Worm (Caenorhabditis elegans) whole organism, young adult: ENCODE data around the gene C47A4.5.

Experiments used
- B0019.2 ChIP-seq: fragments of 200-800 bp; sonication (Bioruptor generic); conservative IDR thresholded peaks from 2 replicates; pipeline ENCODE4 v1.3.6; 2022; ENCODE audit warnings: missing genetic modification reagents, missing genetic modification characterization, missing compliant biosample characterization
- D2030.7 ChIP-seq: fragments of 200-800 bp; sonication (Bioruptor generic); IDR thresholded peaks from 2 replicates; pipeline ENCODE4 v1.3.6; 2022; ENCODE audit warnings: missing genetic modification reagents, missing genetic modification characterization, missing compliant biosample characterization
- F10E7.11 ChIP-seq: sonication (generic microtip); optimal IDR thresholded peaks from 2 replicates; lab custom pipeline; 2017; ENCODE audit warnings: mild to moderate bottlenecking, missing genetic modification characterization, moderate library complexity, missing compliant biosample characterization
- F22D6.2 ChIP-seq: sonication (generic microtip); optimal IDR thresholded peaks from 2 replicates; lab custom pipeline; 2016; ENCODE audit warnings: mild to moderate bottlenecking, missing genetic modification characterization, missing compliant biosample characterization
- F33H1.4 ChIP-seq: fragments of 200-800 bp; sonication (Bioruptor generic); IDR thresholded peaks from 2 replicates; pipeline ENCODE4 v1.3.6; 2022; ENCODE audit warnings: missing genetic modification reagents, missing genetic modification characterization, missing compliant biosample characterization
- K12H6.12 ChIP-seq: fragments of 200-800 bp; sonication (Bioruptor generic); optimal IDR thresholded peaks from 2 replicates; lab custom pipeline; 2018; ENCODE audit warnings: mild to moderate bottlenecking, missing genetic modification characterization, missing compliant biosample characterization
- Y95B8A.8 ChIP-seq: fragments of 200-800 bp; sonication (Bioruptor generic); IDR thresholded peaks from 2 replicates; pipeline ENCODE4 v1.3.6; 2022; ENCODE audit warnings: missing genetic modification reagents, missing genetic modification characterization, missing compliant biosample characterization
- ZK185.1 ChIP-seq: sonication (generic microtip); optimal IDR thresholded peaks from 2 replicates; lab custom pipeline; 2016; ENCODE audit warnings: mild to moderate bottlenecking, missing genetic modification characterization, missing compliant biosample characterization; ENCODE audit not compliant: poor library complexity, severe bottlenecking
- ama-1 ChIP-seq, 3 experiments: fragments of 150-350 bp in 1 of 3; sonication (generic microtip) in 2 of 3; optimal IDR thresholded peaks; 2 replicates each; lab custom pipeline; 2014 to 2018; ENCODE audit warnings: missing biosample characterization in 2 of 3, missing genetic modification characterization in 2 of 3, missing genetic modification reagents in 2 of 3
- atf-7 ChIP-seq: sonication (generic microtip); optimal IDR thresholded peaks from 2 replicates; lab custom pipeline; 2017; ENCODE audit warnings: mild to moderate bottlenecking, missing genetic modification characterization, missing compliant biosample characterization
- athp-1 ChIP-seq: sonication (generic microtip); optimal IDR thresholded peaks from 2 replicates; lab custom pipeline; 2017; ENCODE audit warnings: mild to moderate bottlenecking, missing genetic modification characterization, missing compliant biosample characterization
- attf-3 ChIP-seq: fragments of 200-800 bp; sonication (Bioruptor generic); conservative IDR thresholded peaks from 2 replicates; pipeline ENCODE4 v1.3.6; 2022; ENCODE audit warnings: missing genetic modification reagents, missing genetic modification characterization, missing compliant biosample characterization
- attf-5 ChIP-seq: fragments of 200-800 bp; sonication (Bioruptor generic); optimal IDR thresholded peaks from 2 replicates; lab custom pipeline; 2018; ENCODE audit warnings: mild to moderate bottlenecking, missing genetic modification characterization, missing compliant biosample characterization
- attf-6 ChIP-seq: fragments of 200-800 bp; sonication (Bioruptor generic); IDR thresholded peaks from 2 replicates; pipeline ENCODE4 v1.3.6; 2022; ENCODE audit warnings: missing genetic modification reagents, missing genetic modification characterization, missing compliant biosample characterization
- cebp-1 ChIP-seq, 2 experiments: fragments of 200-800 bp in 1 of 2; sonication (Bioruptor generic) in 1 of 2; sonication (generic microtip) in 1 of 2; IDR thresholded peaks in 1 of 2; optimal IDR thresholded peaks in 1 of 2; 2 replicates each; pipeline versions ENCODE4 v1.3.6 to Lab custom; 2017 to 2022; ENCODE audit warnings: missing compliant biosample characterization in 2 of 2, missing genetic modification characterization in 2 of 2, mild to moderate bottlenecking in 1 of 2, missing genetic modification reagents in 1 of 2, moderate library complexity in 1 of 2
- cebp-2 ChIP-seq: fragments of 200-800 bp; sonication (Bioruptor generic); IDR thresholded peaks from 2 replicates; pipeline ENCODE4 v1.3.6; 2022; ENCODE audit warnings: missing genetic modification characterization, missing compliant biosample characterization
- ceh-27 ChIP-seq: fragments of 200-800 bp; sonication (Bioruptor generic); optimal IDR thresholded peaks from 2 replicates; lab custom pipeline; 2018; ENCODE audit warnings: mild to moderate bottlenecking, missing genetic modification characterization, moderate library complexity, missing compliant biosample characterization
- ceh-91 ChIP-seq: fragments of 200-800 bp; sonication (Bioruptor generic); IDR thresholded peaks from 2 replicates; pipeline ENCODE4 v1.3.6; 2022; ENCODE audit warnings: missing genetic modification reagents, missing genetic modification characterization, missing compliant biosample characterization
- dpl-1 ChIP-seq: fragments of 150-350 bp; optimal IDR thresholded peaks from 2 replicates; lab custom pipeline; 2014; ENCODE audit warnings: missing biosample characterization, missing genetic modification reagents, missing genetic modification characterization
- him-1 ChIP-seq: sonication (generic microtip); optimal IDR thresholded peaks from 2 replicates; lab custom pipeline; 2016; ENCODE audit warnings: missing genotype, missing genetic modification reagents, missing genetic modification characterization, missing compliant biosample characterization
- hlh-26 ChIP-seq: fragments of 200-800 bp; sonication (Bioruptor generic); conservative IDR thresholded peaks from 2 replicates; pipeline ENCODE4 v1.3.6; 2022; ENCODE audit warnings: missing genetic modification reagents, missing genetic modification characterization, missing compliant biosample characterization
- let-526 ChIP-seq: fragments of 200-800 bp; sonication (Bioruptor generic); IDR thresholded peaks from 2 replicates; pipeline ENCODE4 v1.3.6; 2022; ENCODE audit warnings: missing genetic modification reagents, missing genetic modification characterization, missing compliant biosample characterization
- lin-54 ChIP-seq: fragments of 200-800 bp; sonication (Bioruptor generic); optimal IDR thresholded peaks from 2 replicates; lab custom pipeline; 2018; ENCODE audit warnings: mild to moderate bottlenecking, missing genetic modification characterization, missing compliant biosample characterization
- lsl-1 ChIP-seq: fragments of 200-800 bp; sonication (Bioruptor generic); optimal IDR thresholded peaks from 2 replicates; lab custom pipeline; 2018; ENCODE audit warnings: mild to moderate bottlenecking, missing genetic modification characterization, moderate library complexity, missing compliant biosample characterization
- lsy-27 ChIP-seq: sonication (generic microtip); optimal IDR thresholded peaks from 2 replicates; lab custom pipeline; 2017; ENCODE audit warnings: missing genetic modification characterization, mild to moderate bottlenecking, missing compliant biosample characterization, antibody characterized with exemption, missing genotype, borderline replicate concordance; ENCODE audit not compliant: insufficient read depth
- madf-3 ChIP-seq: fragments of 200-800 bp; sonication (Bioruptor generic); IDR thresholded peaks from 2 replicates; pipeline ENCODE4 v1.3.6; 2022; ENCODE audit warnings: missing genetic modification reagents, missing genetic modification characterization, missing compliant biosample characterization
- madf-6 ChIP-seq: fragments of 200-800 bp; sonication (Bioruptor generic); IDR thresholded peaks from 2 replicates; pipeline ENCODE4 v1.3.6; 2022; ENCODE audit warnings: missing genetic modification reagents, missing genetic modification characterization, missing compliant biosample characterization
- madf-8 ChIP-seq: fragments of 200-800 bp; sonication (Bioruptor generic); conservative IDR thresholded peaks from 2 replicates; pipeline ENCODE4 v1.3.6; 2022; ENCODE audit warnings: missing genetic modification reagents, missing genetic modification characterization, missing compliant biosample characterization
- mxl-1 ChIP-seq: sonication (generic microtip); optimal IDR thresholded peaks from 2 replicates; lab custom pipeline; 2016; ENCODE audit warnings: missing genetic modification characterization, missing compliant biosample characterization
- nhr-80 ChIP-seq: sonication (generic microtip); optimal IDR thresholded peaks from 2 replicates; lab custom pipeline; 2016; ENCODE audit warnings: missing genetic modification characterization, missing compliant biosample characterization
- nhr-90 ChIP-seq: sonication (generic microtip); optimal IDR thresholded peaks from 2 replicates; lab custom pipeline; 2016; ENCODE audit warnings: missing genotype, mild to moderate bottlenecking, missing genetic modification characterization, missing compliant biosample characterization
- rcor-1 ChIP-seq: fragments of 200-800 bp; sonication (Bioruptor generic); IDR thresholded peaks from 2 replicates; pipeline ENCODE4 v1.3.6; 2022; ENCODE audit warnings: missing genetic modification reagents, missing genetic modification characterization, missing compliant biosample characterization
- snpc-1.3 ChIP-seq: sonication (generic microtip); optimal IDR thresholded peaks from 2 replicates; lab custom pipeline; 2017; ENCODE audit warnings: missing genetic modification characterization, mild to moderate bottlenecking, missing compliant biosample characterization, antibody characterized with exemption, moderate library complexity, missing genotype, missing genetic modification reagents; ENCODE audit not compliant: insufficient read depth
- snpc-3.4 ChIP-seq: sonication (generic microtip); optimal IDR thresholded peaks from 2 replicates; lab custom pipeline; 2017; ENCODE audit warnings: missing genetic modification characterization, mild to moderate bottlenecking, missing compliant biosample characterization, antibody characterized with exemption, moderate library complexity, missing genotype, missing genetic modification reagents
- snpc-4 ChIP-seq, 5 experiments: fragments of 150-350 bp in 1 of 5; sonication (generic microtip) in 4 of 5; optimal IDR thresholded peaks; 2 replicates each; lab custom pipeline; 2014 to 2018; ENCODE audit warnings: missing genetic modification characterization in 5 of 5, missing biosample characterization in 3 of 5, antibody characterized with exemption in 2 of 5, mild to moderate bottlenecking in 2 of 5, missing compliant biosample characterization in 2 of 5, missing genotype in 2 of 5, moderate library complexity in 2 of 5, missing genetic modification reagents in 1 of 5
- tbp1 ChIP-seq: fragments of 200-800 bp; sonication (Bioruptor generic); optimal IDR thresholded peaks from 2 replicates; lab custom pipeline; 2018; ENCODE audit warnings: mild to moderate bottlenecking, missing genetic modification characterization, missing compliant biosample characterization
- xnd-1 ChIP-seq: sonication (generic microtip); optimal IDR thresholded peaks from 2 replicates; lab custom pipeline; 2016; ENCODE audit warnings: missing genotype, missing genetic modification reagents, missing genetic modification characterization, missing compliant biosample characterization
- ztf-18 ChIP-seq: sonication (generic microtip); optimal IDR thresholded peaks from 2 replicates; lab custom pipeline; 2016; ENCODE audit warnings: missing genotype, mild to moderate bottlenecking, missing genetic modification characterization, missing compliant biosample characterization

The C47A4.5 gene

DNA sequence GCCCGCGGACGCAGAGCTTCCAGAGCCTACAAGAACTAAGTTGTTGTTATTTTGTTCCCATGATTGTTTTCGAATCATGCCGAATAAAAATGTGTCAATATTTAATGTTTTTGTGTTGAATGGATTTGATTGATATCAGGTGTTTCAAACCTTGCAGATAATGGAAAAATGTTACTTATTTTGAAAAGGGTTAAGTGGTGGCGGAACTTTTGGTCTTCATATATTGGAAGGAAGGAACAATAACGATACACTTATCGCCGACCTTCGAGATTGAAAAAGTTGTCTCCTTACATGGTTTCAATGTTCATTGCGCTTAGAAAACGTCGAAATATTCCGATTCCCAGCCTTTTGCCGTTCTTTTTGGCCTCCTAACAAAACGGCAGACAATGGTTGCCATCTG, 33.2 kb downstream of the C47A4.5 start, which contains the start of gene gly-10 (continued):
- TF ChIP-seq let-526 (GFP tag; lab: Robert Waterston, UW) (no peak), cebp-1 (GFP tag; IDR thresholded peaks at IDR 0.05; lab: Robert Waterston, UW) (no peak), cebp-1 (tag; optimal IDR thresholded peaks at IDR 0.05; lab: Kevin White, UChicago) (no peak), cebp-2 (GFP tag; lab: Robert Waterston, UW) (peak; percentile 36; the same call in 1 of the 2 replicates), K12H6.12 (tag; lab: Kevin White, UChicago) (no peak), snpc-3.4 (tag; lab: Kevin White, UChicago) (no peak), mxl-1 (tag; lab: Kevin White, UChicago) (no peak), attf-3 (GFP tag; lab: Robert Waterston, UW) (no peak), madf-3 (GFP tag; lab: Robert Waterston, UW) (no peak), him-1 (tag; lab: Kevin White, UChicago) (no peak), lin-54 (peak; percentile 27), nhr-90 (tag; lab: Kevin White, UChicago) (no peak), madf-6 (GFP tag; lab: Robert Waterston, UW) (peak; percentile 50), lsy-27 (no peak)
- TF ChIP-seq, all 124 proteins: peak for 7

DNA sequence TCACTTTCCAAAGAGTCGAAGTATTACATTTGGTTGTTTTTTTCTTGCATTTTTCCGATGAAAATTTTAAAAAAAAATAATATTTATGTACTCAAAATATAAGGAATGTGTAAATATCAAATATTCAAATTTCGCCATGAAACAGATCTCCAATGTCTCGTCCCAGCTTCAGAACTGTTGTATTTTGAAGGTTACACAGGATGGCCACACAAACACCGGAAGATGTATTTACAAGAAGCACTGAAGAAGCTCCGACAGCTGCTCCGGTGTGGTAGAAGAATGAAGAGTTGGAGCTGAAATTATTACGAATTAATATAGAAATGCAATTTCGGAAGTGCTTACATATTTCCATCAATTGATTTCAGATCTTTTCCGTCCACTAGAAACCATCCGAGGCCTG, 36.8 kb downstream of the C47A4.5 start:
- TF ChIP-seq athp-1 (peak; percentile 26), F33H1.4 (GFP tag; lab: Robert Waterston, UW) (0 out of 2 replicates have a peak, but pooled peaks have one; percentile 6), attf-6 (GFP tag; lab: Robert Waterston, UW) (peak; percentile 74; the same call in 1 of the 2 replicates), ama-1 (optimal IDR thresholded peaks at IDR 0.05; lab: Kevin White, UChicago) (no peak), ama-1 (GFP tag; optimal IDR thresholded peaks at IDR 0.05; lab: Kevin White, UChicago) (peak in 1 of 2 experiments; percentile 19), hlh-26 (GFP tag; lab: Robert Waterston, UW) (no peak), him-1 (tag; lab: Kevin White, UChicago) (peak; percentile 22), snpc-4 (GFP tag; optimal IDR thresholded peaks at IDR 0.05; lab: Kevin White, UChicago) (no peak), snpc-4 (tag; optimal IDR thresholded peaks at IDR 0.05; lab: Kevin White, UChicago) (peak in 1 of 4 experiments; percentile 73), ZK185.1 (tag; lab: Kevin White, UChicago) (no peak), ztf-18 (tag; lab: Kevin White, UChicago) (peak; percentile 20)
- TF ChIP-seq, all 124 proteins: peak for 7

DNA sequence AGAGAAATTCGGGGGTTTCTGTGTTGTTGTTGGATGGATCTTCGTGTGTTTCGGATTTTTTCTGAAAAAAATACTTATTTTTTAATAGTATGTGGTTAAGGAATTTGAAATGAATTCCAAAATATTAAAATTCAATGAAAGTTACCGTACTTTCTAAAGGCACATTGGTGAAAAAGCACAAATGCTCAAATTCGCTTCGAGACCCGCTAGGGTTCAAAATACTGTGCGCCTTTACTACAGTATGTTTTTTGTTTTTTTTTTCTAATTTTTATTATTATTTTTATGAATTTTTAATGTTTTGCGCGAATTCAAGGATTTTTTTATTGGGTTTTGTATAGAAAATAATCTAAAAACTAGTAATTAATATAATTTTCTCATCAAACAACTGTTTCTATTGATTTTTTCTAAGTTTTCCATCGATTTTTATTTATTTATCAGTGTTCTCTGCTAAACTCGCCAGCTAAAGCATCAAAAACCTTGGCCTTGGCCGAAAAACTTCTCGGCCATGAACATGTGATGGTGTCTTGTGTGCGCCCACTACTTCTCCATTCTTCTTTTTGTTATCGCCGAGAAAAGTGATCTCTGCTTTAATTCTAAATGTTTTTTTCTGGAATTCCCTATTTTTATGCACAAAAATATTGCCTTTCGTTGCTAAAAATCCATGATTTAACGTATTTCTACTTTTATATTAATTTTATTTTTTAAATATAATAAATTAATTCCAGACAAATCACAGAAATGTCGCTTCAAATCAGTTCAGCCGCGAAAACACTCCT, 37.9 kb downstream of the C47A4.5 start, which contains the start of gene iscu-1:
Gene iscu-1, plus strand, starts transcription at position 726 of the 776 bp plus-strand sequence.
- peak; percentile 58 for TF ChIP-seq snpc-3.4 (tag; lab: Kevin White, UChicago)
- TF ChIP-seq ceh-27 (GFP tag; lab: Kevin White, UChicago), result peak; percentile 38
- TF ChIP-seq ztf-18 (tag; lab: Kevin White, UChicago), result peak; percentile 43
- TF ChIP-seq ceh-91, result peak; percentile 21; the same call in 1 of the 2 replicates
- TF ChIP-seq snpc-1.3 (tag; lab: Kevin White, UChicago), result peak; percentile 47
- peak; percentile 92 for TF ChIP-seq madf-6 (GFP tag; lab: Robert Waterston, UW)
- TF ChIP-seq snpc-4 (GFP tag; optimal IDR thresholded peaks at IDR 0.05; lab: Kevin White, UChicago), result peak; percentile 76
- TF ChIP-seq snpc-4 (tag; optimal IDR thresholded peaks at IDR 0.05; lab: Kevin White, UChicago), result peak in 3 of 4 experiments; percentile 86 to 91 (median 89)
- peak; percentile 73 for TF ChIP-seq madf-8 (GFP tag; lab: Robert Waterston, UW)
- 0 out of 2 replicates have a peak, but pooled peaks have one; percentile 28 for TF ChIP-seq Y95B8A.8
- TF ChIP-seq lin-54, result no peak
- TF ChIP-seq atf-7 (tag; lab: Kevin White, UChicago), result no peak
- peak; percentile 7 for TF ChIP-seq dpl-1 (GFP tag; lab: Kevin White, UChicago)
- TF ChIP-seq tbp1 (GFP tag; lab: Kevin White, UChicago), result peak; percentile 51
- peak; percentile 47 for TF ChIP-seq nhr-80 (tag; lab: Kevin White, UChicago)
- TF ChIP-seq F10E7.11 (tag; lab: Kevin White, UChicago), result no peak
- TF ChIP-seq lsl-1 (GFP tag; lab: Kevin White, UChicago), result peak; percentile 91
- peak; percentile 47 for TF ChIP-seq attf-5 (GFP tag; lab: Kevin White, UChicago)
- peak; percentile 93 for TF ChIP-seq F33H1.4 (GFP tag; lab: Robert Waterston, UW)
- peak; percentile 81 for TF ChIP-seq xnd-1 (tag; lab: Kevin White, UChicago)
- TF ChIP-seq F22D6.2 (tag; lab: Kevin White, UChicago), result no peak
- no peak for TF ChIP-seq B0019.2 (GFP tag; lab: Robert Waterston, UW)
- peak; percentile 42; the same call in 1 of the 2 replicates for TF ChIP-seq D2030.7
- peak; percentile 91 for TF ChIP-seq attf-6 (GFP tag; lab: Robert Waterston, UW)
- peak; percentile 48; the same call in 1 of the 2 replicates for TF ChIP-seq rcor-1
- no peak for TF ChIP-seq cebp-1 (GFP tag; IDR thresholded peaks at IDR 0.05; lab: Robert Waterston, UW)
- peak; percentile 38 for TF ChIP-seq cebp-1 (tag; optimal IDR thresholded peaks at IDR 0.05; lab: Kevin White, UChicago)
